Fruit fly (Drosophila melanogaster): ENCODE measurements around the gene CG13473.

The CG13473 gene

DNA sequence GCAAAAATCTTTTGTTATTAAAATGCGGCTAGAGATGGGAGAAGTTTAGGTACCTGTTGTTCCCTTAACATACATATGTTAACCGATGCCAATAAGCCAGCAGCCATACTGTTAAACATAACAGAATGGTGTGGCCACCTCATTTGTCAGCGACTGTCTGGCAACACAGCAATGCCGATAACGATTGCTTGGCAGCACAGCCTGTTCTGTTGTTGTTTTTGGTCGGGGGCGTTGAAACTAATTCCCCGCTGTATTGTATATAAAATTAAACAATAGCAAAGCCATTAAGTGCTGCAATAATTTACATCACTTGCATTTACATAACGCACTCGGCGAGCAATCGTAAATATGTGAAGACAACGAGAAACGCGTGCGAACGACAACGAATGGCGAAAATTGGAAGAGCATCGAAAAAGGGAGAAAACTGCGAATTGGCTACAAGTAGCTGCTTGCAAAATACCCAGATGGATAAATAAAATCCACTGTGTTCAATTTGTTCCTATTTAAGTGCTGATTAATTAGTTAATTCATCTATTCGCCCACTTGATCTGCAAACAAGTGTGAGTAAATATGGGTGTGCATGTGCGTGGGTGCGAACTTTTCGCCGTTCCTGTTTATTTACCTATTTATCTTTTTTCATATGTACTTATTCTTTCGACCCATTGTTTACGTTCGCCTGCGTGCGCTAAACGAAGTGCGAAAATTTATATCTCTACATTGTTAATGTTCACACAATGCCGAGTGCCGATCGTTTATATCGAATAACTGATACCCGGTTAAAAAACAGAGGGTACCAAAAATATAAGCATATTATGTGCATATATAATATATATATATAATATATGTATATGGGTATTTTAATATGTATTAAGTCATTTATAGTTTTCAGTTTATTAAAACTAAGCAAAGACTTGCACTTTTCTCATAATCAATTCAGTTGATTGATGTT, 33.6 kb downstream of the CG13473 start, which contains the start of the genes Tsen34 and Mgat4a:
Tsen34 (minus strand) TSS at position 8 of the 949 bp plus-strand sequence.
Mgat4a (plus strand) TSS at position 192 of the 949 bp plus-strand sequence.
- TF ChIP-seq N (GFP tag; optimal IDR thresholded peaks at IDR 0.05): no peak
- TF ChIP-seq jim (GFP tag; optimal IDR thresholded peaks at IDR 0.05): peak; percentile 32
- TF ChIP-seq pan (optimal IDR thresholded peaks at IDR 0.05): no peak
- TF ChIP-seq ey (GFP tag; optimal IDR thresholded peaks at IDR 0.05): peak; percentile 31
- TF ChIP-seq dl (GFP tag; optimal IDR thresholded peaks at IDR 0.05; ENCODE audit: insufficient read depth in 1 of 2, partially characterized antibody in 2 of 2): no peak
- no peak for TF ChIP-seq Myc (optimal IDR thresholded peaks at IDR 0.05)
- TF ChIP-seq Mio (GFP tag; optimal IDR thresholded peaks at IDR 0.05): no peak
- TF ChIP-seq sage (GFP tag; optimal IDR thresholded peaks at IDR 0.05): no peak
- peak; percentile 43 for TF ChIP-seq sv (GFP tag; optimal IDR thresholded peaks at IDR 0.05)
- TF ChIP-seq Hr83 (GFP tag; optimal IDR thresholded peaks at IDR 0.05; ENCODE audit: poor library complexity, severe bottlenecking): peak; percentile 66
- TF ChIP-seq woc (GFP tag; optimal IDR thresholded peaks at IDR 0.05): peak; percentile 9
- peak; percentile 63 for TF ChIP-seq Jra (GFP tag; optimal IDR thresholded peaks at IDR 0.05)
- peak in 1 of 2 experiments; percentile 50 for TF ChIP-seq foxo (GFP tag; optimal IDR thresholded peaks at IDR 0.05)
- peak; percentile 27 for TF ChIP-seq CG9705 (GFP tag; optimal IDR thresholded peaks at IDR 0.05)
- no peak for TF ChIP-seq usp (GFP tag; optimal IDR thresholded peaks at IDR 0.05)
- TF ChIP-seq Hnf4 (GFP tag; optimal IDR thresholded peaks at IDR 0.05): no peak
- TF ChIP-seq dmrt93B (GFP tag; optimal IDR thresholded peaks at IDR 0.05): no peak
- no peak for TF ChIP-seq fru (GFP tag; optimal IDR thresholded peaks at IDR 0.05)
- TF ChIP-seq Sp1 (GFP tag; optimal IDR thresholded peaks at IDR 0.05): no peak
- TF ChIP-seq Rel (GFP tag; optimal IDR thresholded peaks at IDR 0.05): no peak
- peak; percentile 91 for TF ChIP-seq Rel (tag; optimal IDR thresholded peaks at IDR 0.05)
- TF ChIP-seq brk (GFP tag; optimal IDR thresholded peaks at IDR 0.05): no peak
- TF ChIP-seq tai (GFP tag; optimal IDR thresholded peaks at IDR 0.05): no peak
- TF ChIP-seq Abd-B (GFP tag; optimal IDR thresholded peaks at IDR 0.05): no peak
- peak; percentile 32 for TF ChIP-seq GATAd (GFP tag; optimal IDR thresholded peaks at IDR 0.05)
- TF ChIP-seq OdsH (GFP tag; optimal IDR thresholded peaks at IDR 0.05): peak; percentile 70
- TF ChIP-seq HLH106 (tag; optimal IDR thresholded peaks at IDR 0.05): no peak
- peak; percentile 79 for TF ChIP-seq h (GFP tag; optimal IDR thresholded peaks at IDR 0.05)
- peak; percentile 50 for TF ChIP-seq psq (GFP tag; optimal IDR thresholded peaks at IDR 0.05)
- TF ChIP-seq br (GFP tag; optimal IDR thresholded peaks at IDR 0.05): peak; percentile 59
- peak; percentile 51 for TF ChIP-seq rgr (GFP tag; optimal IDR thresholded peaks at IDR 0.05)

DNA sequence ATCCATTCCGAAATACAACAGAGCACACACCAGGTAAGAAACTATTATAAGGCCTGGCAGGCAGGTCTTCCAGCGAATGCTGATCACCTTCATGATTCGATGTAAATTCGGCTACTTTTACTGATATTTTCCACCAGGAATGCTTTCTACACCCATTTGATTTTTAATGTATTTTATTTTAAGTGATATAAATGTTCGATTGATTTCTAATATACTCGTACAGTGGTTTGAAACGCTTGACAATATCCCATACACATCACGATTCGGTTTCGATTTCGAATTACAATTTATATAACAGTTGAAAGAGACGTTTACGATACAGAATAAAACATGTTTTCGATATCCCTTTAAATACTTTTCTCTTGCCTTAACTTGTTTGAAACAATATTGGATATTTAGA, 40.6 kb downstream of the CG13473 start, which contains the start of gene Mgat4b:
Mgat4b (minus strand) TSS at position 101 of the 400 bp plus-strand sequence.
- no peak for TF ChIP-seq woc (GFP tag; optimal IDR thresholded peaks at IDR 0.05)
- no peak for TF ChIP-seq Vsx2 (GFP tag; optimal IDR thresholded peaks at IDR 0.05; ENCODE audit: partially characterized antibody)

- TF ChIP-seq dl (GFP tag; optimal IDR thresholded peaks at IDR 0.05; ENCODE audit: insufficient read depth in 1 of 2, partially characterized antibody in 2 of 2): no peak
- peak; percentile 19 for TF ChIP-seq sv (GFP tag; optimal IDR thresholded peaks at IDR 0.05)
- TF ChIP-seq dsf (GFP tag; optimal IDR thresholded peaks at IDR 0.05; ENCODE audit: borderline replicate concordance): no peak
- TF ChIP-seq Hnf4 (GFP tag; optimal IDR thresholded peaks at IDR 0.05): no peak
- TF ChIP-seq Rel (GFP tag; optimal IDR thresholded peaks at IDR 0.05): no peak
- peak; percentile 1 for TF ChIP-seq Rel (tag; optimal IDR thresholded peaks at IDR 0.05)
Observed at dm6 chr3L:14775711-14776660, 47.4 kb downstream of the CG13473 start, which contains the start of gene mop. TSS of gene mop (minus strand) at chr3L:14776129.

Measured in whole organism, wandering third instar larva.